Worm (Caenorhabditis elegans) whole organism, L2 larva: ENCODE results near the gene F36G9.7.

ENCODE experiments used
- R02D3.7 ChIP-seq: fragments of 150-350 bp; optimal IDR thresholded peaks from 2 replicates; lab custom pipeline; 2014; ENCODE audit warnings: missing biosample characterization, missing genetic modification characterization
- alr-1 ChIP-seq: fragments of 150-350 bp; optimal IDR thresholded peaks from 2 replicates; lab custom pipeline; 2014; ENCODE audit warnings: missing biosample characterization, missing genetic modification characterization
- egl-27 ChIP-seq: sonication (generic microtip); optimal IDR thresholded peaks from 3 replicates; lab custom pipeline; 2017; ENCODE audit warnings: missing biosample characterization, missing genetic modification reagents, missing genetic modification characterization
- elt-3 ChIP-seq: sonication (generic microtip); optimal IDR thresholded peaks from 2 replicates; lab custom pipeline; 2017; ENCODE audit warnings: missing biosample characterization, missing genetic modification characterization
- gmeb-1 ChIP-seq: fragments of 150-350 bp; optimal IDR thresholded peaks from 2 replicates; lab custom pipeline; 2014; ENCODE audit warnings: missing biosample characterization, missing genetic modification characterization
- nhr-237 ChIP-seq: fragments of 150-350 bp; optimal IDR thresholded peaks from 2 replicates; lab custom pipeline; 2014; ENCODE audit warnings: missing biosample characterization, missing genetic modification characterization
- nhr-77 ChIP-seq: fragments of 150-350 bp; optimal IDR thresholded peaks from 2 replicates; lab custom pipeline; 2014; ENCODE audit warnings: missing biosample characterization, missing genetic modification characterization

DNA sequence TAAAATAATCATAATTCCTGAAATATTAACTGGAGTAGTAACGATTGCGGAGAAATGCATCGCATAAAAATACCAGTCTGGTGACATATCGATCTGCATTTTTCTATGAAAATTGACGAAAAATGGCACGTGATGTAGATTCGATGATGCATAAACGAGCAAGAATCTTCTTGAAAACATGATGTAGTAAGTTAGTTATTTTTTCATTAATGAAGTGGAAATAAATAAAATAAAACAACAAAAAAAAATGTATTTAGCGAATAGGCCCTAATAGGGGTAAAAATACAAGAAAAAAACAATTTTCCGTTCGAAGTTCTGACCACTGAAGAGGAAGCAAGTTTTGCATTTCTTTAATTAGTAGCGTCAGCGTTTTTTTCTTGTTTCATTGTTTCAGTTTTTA lies 4.4 kb downstream of the F36G9.7 start, which contains the start of gene sri-2:
- no peak for TF ChIP-seq elt-3 (tag; lab: Kevin White, UChicago)
- no peak for TF ChIP-seq nhr-237 (tag; lab: Kevin White, UChicago)
- TF ChIP-seq R02D3.7 (tag; lab: Kevin White, UChicago), result no peak
- no peak for TF ChIP-seq egl-27 (tag; lab: Kevin White, UChicago)
- no peak for TF ChIP-seq alr-1
- no peak for TF ChIP-seq nhr-77 (tag; lab: Kevin White, UChicago)
- TF ChIP-seq gmeb-1 (tag; lab: Kevin White, UChicago), result no peak
